Worm (Caenorhabditis elegans): ENCODE results near the gene srsx-25.

ce11 chrIV:13394686-13395085 is 29.7 kb downstream of the srsx-25 start:
- TF ChIP-seq ama-1 (optimal IDR thresholded peaks at IDR 0.05): no peak
- no peak for TF ChIP-seq ztf-11 (tag; optimal IDR thresholded peaks at IDR 0.05)
- no peak for TF ChIP-seq dmd-4 (tag; optimal IDR thresholded peaks at IDR 0.05)
- no peak for TF ChIP-seq mdl-1 (tag; optimal IDR thresholded peaks at IDR 0.05)
- no peak for TF ChIP-seq F13H6.1 (tag; optimal IDR thresholded peaks at IDR 0.05)
- TF ChIP-seq sem-4 (tag; optimal IDR thresholded peaks at IDR 0.05): no peak
- TF ChIP-seq nhr-11 (tag; optimal IDR thresholded peaks at IDR 0.05): no peak
- TF ChIP-seq lsy-2 (tag; optimal IDR thresholded peaks at IDR 0.05): no peak

Data from whole organism, L2 larva.